Fruit fly (Drosophila melanogaster): ENCODE results near the gene CG8132.

Gene CG8132

dm6 chr3R:9404104-9404512 is 2.8 kb downstream of the CG8132 start, which contains the start of the genes CG9356, BBIP1 and CG8135 (continued):
- TF ChIP-seq bcd (GFP tag; optimal IDR thresholded peaks at IDR 0.05) (no peak), CG1647 (GFP tag; optimal IDR thresholded peaks at IDR 0.05) (peak; percentile 79), CG15696 (tag; optimal IDR thresholded peaks at IDR 0.05) (peak; percentile 47), CG14441 (GFP tag; IDR thresholded peaks at IDR 0.05) (peak; percentile 45; the same call in 1 of the 2 replicates), CG17912 (GFP tag; optimal IDR thresholded peaks at IDR 0.05) (no peak), Hey (tag; optimal IDR thresholded peaks at IDR 0.05) (no peak), Hsf (GFP tag; optimal IDR thresholded peaks at IDR 0.05) (peak; percentile 88), slbo (GFP tag; IDR thresholded peaks at IDR 0.05) (peak; percentile 72), Ets97D (GFP tag; optimal IDR thresholded peaks at IDR 0.05) (peak; percentile 91), CG17568 (GFP tag; optimal IDR thresholded peaks at IDR 0.05) (no peak), CG3838 (GFP tag; optimal IDR thresholded peaks at IDR 0.05) (peak; percentile 45), Hr3 (GFP tag; optimal IDR thresholded peaks at IDR 0.05) (peak; percentile 75), CG9437 (GFP tag; optimal IDR thresholded peaks at IDR 0.05) (no peak), sc (optimal IDR thresholded peaks at IDR 0.05) (no peak), sc (GFP tag; optimal IDR thresholded peaks at IDR 0.05) (no peak), CG11695 (GFP tag; IDR thresholded peaks at IDR 0.05) (peak; percentile 55; the same call in 1 of the 3 replicates), luna (GFP tag; optimal IDR thresholded peaks at IDR 0.05) (peak; percentile 39), CoRest (tag; optimal IDR thresholded peaks at IDR 0.05) (peak; percentile 72), CG5953 (GFP tag; IDR thresholded peaks at IDR 0.05) (peak; percentile 51; the same call in 1 of the 2 replicates), Sox100B (GFP tag; optimal IDR thresholded peaks at IDR 0.05) (no peak), grn (GFP tag; optimal IDR thresholded peaks at IDR 0.05) (peak; percentile 82), Spps (tag; optimal IDR thresholded peaks at IDR 0.05) (peak; percentile 59), Optix (GFP tag; IDR thresholded peaks at IDR 0.05) (peak; percentile 41; the same call in 1 of the 3 replicates), az2 (GFP tag; optimal IDR thresholded peaks at IDR 0.05) (peak; percentile 77), CG3407 (GFP tag; optimal IDR thresholded peaks at IDR 0.05) (peak; percentile 45), CG32772 (GFP tag; IDR thresholded peaks at IDR 0.05) (peak; percentile 69), jing (GFP tag; optimal IDR thresholded peaks at IDR 0.05) (no peak), sisA (GFP tag; IDR thresholded peaks at IDR 0.05) (peak; percentile 71), CG1792 (GFP tag; optimal IDR thresholded peaks at IDR 0.05) (peak; percentile 66), sens (GFP tag) (peak; percentile 98), CG4820 (GFP tag; optimal IDR thresholded peaks at IDR 0.05) (peak; percentile 65), CG3065 (GFP tag; optimal IDR thresholded peaks at IDR 0.05) (peak; percentile 64), Ets65A (GFP tag) (peak; percentile 97), CG30431 (GFP tag; optimal IDR thresholded peaks at IDR 0.05) (no peak), CG11093 (GFP tag; IDR thresholded peaks at IDR 0.05) (no peak), ken (GFP tag; IDR thresholded peaks at IDR 0.05) (peak; percentile 66), Antp (GFP tag; optimal IDR thresholded peaks at IDR 0.05) (peak; percentile 73), Ravus (GFP tag; IDR thresholded peaks at IDR 0.05) (0 out of 2 replicates have a peak, but pooled peaks have one; percentile 5), CG15514 (GFP tag; optimal IDR thresholded peaks at IDR 0.05) (peak; percentile 91), CG15269 (tag; optimal IDR thresholded peaks at IDR 0.05) (no peak), CG12236 (GFP tag; optimal IDR thresholded peaks at IDR 0.05) (peak; percentile 40), CG10462 (GFP tag; optimal IDR thresholded peaks at IDR 0.05) (peak; percentile 74), maf-S (GFP tag; optimal IDR thresholded peaks at IDR 0.05) (peak; percentile 77), CG42726 (GFP tag; IDR thresholded peaks at IDR 0.05; ENCODE audit: partially characterized antibody) (no peak), zfh1 (GFP tag; IDR thresholded peaks at IDR 0.05) (peak; percentile 68; the same call in 2 of the 3 replicates), CG12219 (GFP tag; optimal IDR thresholded peaks at IDR 0.05) (no peak), CG17328 (GFP tag; IDR thresholded peaks at IDR 0.05) (peak; percentile 64), Dp (GFP tag; optimal IDR thresholded peaks at IDR 0.05) (peak; percentile 58), CG8089 (GFP tag; optimal IDR thresholded peaks at IDR 0.05) (peak; percentile 53), CG6654 (GFP tag; optimal IDR thresholded peaks at IDR 0.05) (no peak), CG10366 (GFP tag; IDR thresholded peaks at IDR 0.05) (peak; percentile 73), CG30403 (GFP tag; optimal IDR thresholded peaks at IDR 0.05) (peak; percentile 84), eve (GFP tag; optimal IDR thresholded peaks at IDR 0.05) (no peak)
